Worm (Caenorhabditis elegans) whole organism, young adult: ENCODE measurements around the gene Y10G11A.1.

ENCODE experiments used
- B0261.1 ChIP-seq: sonication (generic microtip); optimal IDR thresholded peaks from 2 replicates; lab custom pipeline; 2016; ENCODE audit warnings: mild to moderate bottlenecking, missing genetic modification characterization, moderate library complexity, missing compliant biosample characterization
- D2030.7 ChIP-seq: fragments of 200-800 bp; sonication (Bioruptor generic); IDR thresholded peaks from 2 replicates; pipeline ENCODE4 v1.3.6; 2022; ENCODE audit warnings: missing genetic modification reagents, missing genetic modification characterization, missing compliant biosample characterization
- F23B12.7 ChIP-seq: sonication (generic microtip); optimal IDR thresholded peaks from 2 replicates; lab custom pipeline; 2017; ENCODE audit warnings: missing genetic modification characterization, mild to moderate bottlenecking, missing compliant biosample characterization, antibody characterized with exemption, moderate library complexity; ENCODE audit not compliant: insufficient read depth
- F37B4.10 ChIP-seq: fragments of 200-800 bp; sonication (Bioruptor generic); IDR thresholded peaks from 2 replicates; pipeline ENCODE4 v1.3.6; 2022; ENCODE audit warnings: missing genetic modification characterization, missing compliant biosample characterization
- F39B2.1 ChIP-seq: fragments of 200-800 bp; sonication (Bioruptor generic); IDR thresholded peaks from 2 replicates; pipeline ENCODE4 v1.3.6; 2022; ENCODE audit warnings: missing genetic modification reagents, missing genetic modification characterization, missing compliant biosample characterization
- F49E8.2 ChIP-seq: sonication (generic microtip); optimal IDR thresholded peaks from 3 replicates; lab custom pipeline; 2017; ENCODE audit warnings: missing genetic modification characterization, mild to moderate bottlenecking, missing compliant biosample characterization, antibody characterized with exemption, moderate library complexity; ENCODE audit not compliant: insufficient read depth
- F57A8.1 ChIP-seq: fragments of 200-800 bp; sonication (Bioruptor generic); optimal IDR thresholded peaks from 2 replicates; lab custom pipeline; 2018; ENCODE audit warnings: mild to moderate bottlenecking, missing genetic modification characterization, moderate library complexity, missing compliant biosample characterization
- Y67H2A.10 ChIP-seq: fragments of 200-800 bp; sonication (Bioruptor generic); conservative IDR thresholded peaks from 2 replicates; pipeline ENCODE4 v1.3.6; 2022; ENCODE audit warnings: missing genetic modification reagents, missing genetic modification characterization, missing compliant biosample characterization
- akir-1 ChIP-seq: fragments of 200-800 bp; sonication (Bioruptor generic); optimal IDR thresholded peaks from 2 replicates; lab custom pipeline; 2018; ENCODE audit warnings: mild to moderate bottlenecking, missing genetic modification characterization, moderate library complexity, missing compliant biosample characterization
- athp-1 ChIP-seq: sonication (generic microtip); optimal IDR thresholded peaks from 2 replicates; lab custom pipeline; 2017; ENCODE audit warnings: mild to moderate bottlenecking, missing genetic modification characterization, missing compliant biosample characterization
- attf-5 ChIP-seq: fragments of 200-800 bp; sonication (Bioruptor generic); optimal IDR thresholded peaks from 2 replicates; lab custom pipeline; 2018; ENCODE audit warnings: mild to moderate bottlenecking, missing genetic modification characterization, missing compliant biosample characterization
- bed-1 ChIP-seq: fragments of 200-800 bp; sonication (Bioruptor generic); IDR thresholded peaks from 2 replicates; pipeline ENCODE4 v1.3.6; 2022; ENCODE audit warnings: missing genetic modification reagents, missing genetic modification characterization, missing compliant biosample characterization
- ccch-3 ChIP-seq: fragments of 200-800 bp; sonication (Bioruptor generic); optimal IDR thresholded peaks from 2 replicates; lab custom pipeline; 2018; ENCODE audit warnings: mild to moderate bottlenecking, missing genetic modification characterization, missing compliant biosample characterization
- cebp-1 ChIP-seq, 2 experiments: fragments of 200-800 bp in 1 of 2; sonication (Bioruptor generic) in 1 of 2; sonication (generic microtip) in 1 of 2; IDR thresholded peaks in 1 of 2; optimal IDR thresholded peaks in 1 of 2; 2 replicates each; pipeline versions ENCODE4 v1.3.6 to Lab custom; 2017 to 2022; ENCODE audit warnings: missing compliant biosample characterization in 2 of 2, missing genetic modification characterization in 2 of 2, mild to moderate bottlenecking in 1 of 2, missing genetic modification reagents in 1 of 2, moderate library complexity in 1 of 2
- cebp-2 ChIP-seq: fragments of 200-800 bp; sonication (Bioruptor generic); IDR thresholded peaks from 2 replicates; pipeline ENCODE4 v1.3.6; 2022; ENCODE audit warnings: missing genetic modification characterization, missing compliant biosample characterization
- ceh-27 ChIP-seq: fragments of 200-800 bp; sonication (Bioruptor generic); optimal IDR thresholded peaks from 2 replicates; lab custom pipeline; 2018; ENCODE audit warnings: mild to moderate bottlenecking, missing genetic modification characterization, moderate library complexity, missing compliant biosample characterization
- chd-7 ChIP-seq: sonication (generic microtip); optimal IDR thresholded peaks from 2 replicates; lab custom pipeline; 2016; ENCODE audit warnings: mild to moderate bottlenecking, missing genetic modification characterization, moderate library complexity, missing compliant biosample characterization
- dox-1 ChIP-seq: fragments of 200-800 bp; sonication (Bioruptor generic); IDR thresholded peaks from 2 replicates; pipeline ENCODE4 v1.3.6; 2022; ENCODE audit warnings: missing genetic modification reagents, missing genetic modification characterization, missing compliant biosample characterization
- egl-18 ChIP-seq: fragments of 200-800 bp; sonication (Bioruptor generic); IDR thresholded peaks from 2 replicates; pipeline ENCODE4 v1.3.6; 2022; ENCODE audit warnings: missing genetic modification reagents, missing genetic modification characterization, missing compliant biosample characterization
- ekl-4 ChIP-seq: fragments of 200-800 bp; sonication (Bioruptor generic); IDR thresholded peaks from 2 replicates; pipeline ENCODE4 v1.3.6; 2022; ENCODE audit warnings: missing genetic modification reagents, missing genetic modification characterization, missing compliant biosample characterization
- fkh-3 ChIP-seq: sonication (generic microtip); optimal IDR thresholded peaks from 2 replicates; lab custom pipeline; 2016; ENCODE audit warnings: mild to moderate bottlenecking, missing genetic modification characterization, missing compliant biosample characterization
- hrde-1 ChIP-seq: sonication (generic microtip); optimal IDR thresholded peaks from 2 replicates; lab custom pipeline; 2016; ENCODE audit warnings: missing genetic modification characterization, mild to moderate bottlenecking, missing compliant biosample characterization, moderate library complexity, missing genotype, missing genetic modification reagents, borderline replicate concordance
- lin-54 ChIP-seq: fragments of 200-800 bp; sonication (Bioruptor generic); optimal IDR thresholded peaks from 2 replicates; lab custom pipeline; 2018; ENCODE audit warnings: mild to moderate bottlenecking, missing genetic modification characterization, missing compliant biosample characterization
- lir-1 ChIP-seq: fragments of 200-800 bp; sonication (Bioruptor generic); conservative IDR thresholded peaks from 2 replicates; pipeline ENCODE4 v1.3.6; 2022; ENCODE audit warnings: missing genetic modification reagents, missing genetic modification characterization, missing compliant biosample characterization
- madf-10 ChIP-seq: sonication (generic microtip); optimal IDR thresholded peaks from 2 replicates; lab custom pipeline; 2016; ENCODE audit warnings: mild to moderate bottlenecking, missing genetic modification characterization, missing compliant biosample characterization
- madf-8 ChIP-seq: fragments of 200-800 bp; sonication (Bioruptor generic); conservative IDR thresholded peaks from 2 replicates; pipeline ENCODE4 v1.3.6; 2022; ENCODE audit warnings: missing genetic modification reagents, missing genetic modification characterization, missing compliant biosample characterization
- mcd-1 ChIP-seq: fragments of 200-800 bp; sonication (Bioruptor generic); IDR thresholded peaks from 2 replicates; pipeline ENCODE4 v1.3.6; 2022; ENCODE audit warnings: missing genetic modification reagents, missing genetic modification characterization, missing compliant biosample characterization
- nfya-1 ChIP-seq: sonication (generic microtip); optimal IDR thresholded peaks from 2 replicates; lab custom pipeline; 2017; ENCODE audit warnings: antibody characterized with exemption, missing compliant biosample characterization, missing genetic modification characterization, borderline replicate concordance; ENCODE audit not compliant: insufficient read depth
- nhr-120 ChIP-seq: fragments of 200-800 bp; sonication (Bioruptor generic); IDR thresholded peaks from 2 replicates; pipeline ENCODE4 v1.3.6; 2022; ENCODE audit warnings: missing genetic modification characterization, missing compliant biosample characterization
- pha-4 ChIP-seq: fragments of 150-350 bp; sonication (generic microtip); optimal IDR thresholded peaks from 2 replicates; lab custom pipeline; 2014; ENCODE audit warnings: missing biosample characterization, missing genetic modification reagents, missing genetic modification characterization
- rcor-1 ChIP-seq: fragments of 200-800 bp; sonication (Bioruptor generic); IDR thresholded peaks from 2 replicates; pipeline ENCODE4 v1.3.6; 2022; ENCODE audit warnings: missing genetic modification reagents, missing genetic modification characterization, missing compliant biosample characterization
- rec-8 ChIP-seq, 2 experiments: sonication (generic microtip); optimal IDR thresholded peaks; 2 replicates each; lab custom pipeline; 2016; ENCODE audit warnings: mild to moderate bottlenecking in 2 of 2, missing genetic modification characterization in 2 of 2, missing genetic modification reagents in 2 of 2, missing genotype in 2 of 2, missing biosample characterization in 1 of 2, missing compliant biosample characterization in 1 of 2, moderate library complexity in 1 of 2
- repo-1 ChIP-seq: sonication (generic microtip); optimal IDR thresholded peaks from 2 replicates; lab custom pipeline; 2017; ENCODE audit warnings: mild to moderate bottlenecking, missing genetic modification characterization, missing compliant biosample characterization
- rpc-1 ChIP-seq, 2 experiments: fragments of 150-350 bp in 1 of 2; sonication (generic microtip) in 1 of 2; optimal IDR thresholded peaks; 2 replicates each; lab custom pipeline; 2014 to 2018; ENCODE audit warnings: missing biosample characterization in 1 of 2, missing genetic modification characterization in 1 of 2, missing genetic modification reagents in 1 of 2, missing genotype in 1 of 2
- sdz-38 ChIP-seq: sonication (generic microtip); optimal IDR thresholded peaks from 2 replicates; lab custom pipeline; 2016; ENCODE audit warnings: missing genotype, missing genetic modification characterization, missing compliant biosample characterization
- sea-2 ChIP-seq: fragments of 200-800 bp; sonication (Bioruptor generic); IDR thresholded peaks from 2 replicates; pipeline ENCODE4 v1.3.6; 2022; ENCODE audit warnings: missing genetic modification characterization, missing compliant biosample characterization
- snpc-1.3 ChIP-seq: sonication (generic microtip); optimal IDR thresholded peaks from 2 replicates; lab custom pipeline; 2017; ENCODE audit warnings: missing genetic modification characterization, mild to moderate bottlenecking, missing compliant biosample characterization, antibody characterized with exemption, moderate library complexity, missing genotype, missing genetic modification reagents; ENCODE audit not compliant: insufficient read depth
- sptf-2 ChIP-seq: fragments of 200-800 bp; sonication (Bioruptor generic); optimal IDR thresholded peaks from 2 replicates; lab custom pipeline; 2018; ENCODE audit warnings: mild to moderate bottlenecking, missing genetic modification characterization, missing compliant biosample characterization
- tbx-9 ChIP-seq: sonication (generic microtip); optimal IDR thresholded peaks from 2 replicates; lab custom pipeline; 2016; ENCODE audit warnings: borderline replicate concordance, missing genetic modification characterization, inconsistent platforms, missing compliant biosample characterization
- unc-130 ChIP-seq: sonication (generic microtip); optimal IDR thresholded peaks from 2 replicates; lab custom pipeline; 2016; ENCODE audit warnings: missing genetic modification reagents, missing genetic modification characterization, missing compliant biosample characterization
- xnd-1 ChIP-seq: sonication (generic microtip); optimal IDR thresholded peaks from 2 replicates; lab custom pipeline; 2016; ENCODE audit warnings: missing genotype, missing genetic modification reagents, missing genetic modification characterization, missing compliant biosample characterization
- zim-3 ChIP-seq: sonication (generic microtip); optimal IDR thresholded peaks from 2 replicates; lab custom pipeline; 2017; ENCODE audit warnings: mild to moderate bottlenecking, missing genetic modification characterization, moderate library complexity, missing compliant biosample characterization
- ztf-26 ChIP-seq: sonication (generic microtip); optimal IDR thresholded peaks from 2 replicates; lab custom pipeline; 2017; ENCODE audit warnings: missing genetic modification characterization, missing compliant biosample characterization
- ztf-3 ChIP-seq: fragments of 200-800 bp; sonication (Bioruptor generic); optimal IDR thresholded peaks from 2 replicates; lab custom pipeline; 2018; ENCODE audit warnings: mild to moderate bottlenecking, missing genetic modification characterization, missing compliant biosample characterization

Y10G11A.1 gene

DNA sequence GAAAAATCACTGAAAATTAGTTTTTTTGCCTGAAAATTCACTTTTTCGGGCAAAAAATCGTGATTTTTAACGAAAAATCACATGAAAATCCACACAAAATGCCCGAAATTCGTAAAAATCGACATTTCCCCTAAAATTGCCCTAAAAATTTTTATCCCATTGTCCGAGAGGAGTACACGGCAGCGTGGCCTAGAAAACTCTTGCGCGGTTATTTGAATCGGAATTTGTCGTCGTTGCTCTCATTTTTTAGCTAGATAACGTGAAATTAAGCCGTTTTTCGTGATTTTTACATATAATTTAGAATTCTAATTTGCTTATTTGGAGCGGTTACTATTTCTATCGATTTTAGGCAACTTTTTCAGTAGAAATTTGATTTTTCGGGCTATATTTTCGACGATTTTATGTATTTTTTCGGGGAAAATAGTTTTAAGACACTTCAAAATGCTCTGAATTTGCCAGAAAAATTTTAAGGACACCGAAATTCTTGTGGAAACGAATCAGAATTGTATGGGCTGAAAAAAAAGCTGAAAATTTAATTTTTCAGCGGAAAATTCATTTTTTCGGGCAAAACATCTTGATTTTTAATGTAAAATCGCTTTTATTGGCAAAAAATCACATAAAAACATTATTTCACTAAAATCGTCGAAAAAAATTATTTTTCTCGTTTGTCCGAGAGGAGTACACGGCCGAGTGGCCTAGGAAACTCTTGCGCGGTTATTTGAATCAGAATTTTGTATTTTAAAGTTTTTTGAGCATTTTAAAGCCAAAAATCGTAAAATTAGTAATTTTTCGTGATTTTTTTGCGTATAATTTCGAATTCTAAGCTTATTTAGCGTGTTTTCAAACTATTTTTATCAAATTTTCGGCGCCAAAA lies 9.1 kb upstream of the Y10G11A.1 start (continued):
- TF ChIP-seq ekl-4 (GFP tag; lab: Robert Waterston, UW) (peak; percentile 50), rec-8 (tag; optimal IDR thresholded peaks at IDR 0.05; lab: Kevin White, UChicago) (peak; percentile 48 to 69), F23B12.7 (tag; lab: Kevin White, UChicago) (no peak), cebp-1 (GFP tag; IDR thresholded peaks at IDR 0.05; lab: Robert Waterston, UW) (peak; percentile 67), cebp-1 (tag; optimal IDR thresholded peaks at IDR 0.05; lab: Kevin White, UChicago) (peak; percentile 55), akir-1 (GFP tag; lab: Kevin White, UChicago) (no peak), zim-3 (peak; percentile 76), F49E8.2 (peak; percentile 79), sdz-38 (no peak), chd-7 (tag; lab: Kevin White, UChicago) (peak; percentile 29), lir-1 (GFP tag; lab: Robert Waterston, UW) (peak; percentile 85), attf-5 (GFP tag; lab: Kevin White, UChicago) (peak; percentile 58), Y67H2A.10 (GFP tag; lab: Robert Waterston, UW) (peak; percentile 66; the same call in 1 of the 2 replicates), pha-4 (tag; lab: Kevin White, UChicago) (no peak), ceh-27 (GFP tag; lab: Kevin White, UChicago) (peak; percentile 86), dox-1 (peak; percentile 85), fkh-3 (tag; lab: Kevin White, UChicago) (no peak), repo-1 (tag; lab: Kevin White, UChicago) (peak; percentile 56), egl-18 (GFP tag; lab: Robert Waterston, UW) (0 out of 2 replicates have a peak, but pooled peaks have one; percentile 51), F37B4.10 (GFP tag; lab: Robert Waterston, UW) (no peak), tbx-9 (tag; lab: Kevin White, UChicago) (no peak), athp-1 (tag; lab: Kevin White, UChicago) (peak; percentile 74), sptf-2 (no peak), B0261.1 (tag; lab: Kevin White, UChicago) (peak; percentile 8), ztf-3 (GFP tag; lab: Kevin White, UChicago) (no peak), madf-8 (GFP tag; lab: Robert Waterston, UW) (peak; percentile 58), lin-54 (GFP tag; lab: Kevin White, UChicago) (peak; percentile 94), D2030.7 (peak; percentile 84), hrde-1 (tag; lab: Kevin White, UChicago) (peak; percentile 93), madf-10 (tag; lab: Kevin White, UChicago) (peak; percentile 31), sea-2 (GFP tag; lab: Robert Waterston, UW) (peak; percentile 58; the same call in 1 of the 2 replicates), snpc-1.3 (tag; lab: Kevin White, UChicago) (peak; percentile 69), F39B2.1 (GFP tag; lab: Robert Waterston, UW) (no peak), cebp-2 (GFP tag; lab: Robert Waterston, UW) (no peak), xnd-1 (tag; lab: Kevin White, UChicago) (no peak), bed-1 (GFP tag; lab: Robert Waterston, UW) (0 out of 2 replicates have a peak, but pooled peaks have one; percentile 67), mcd-1 (GFP tag; lab: Robert Waterston, UW) (peak; percentile 74), rpc-1 (optimal IDR thresholded peaks at IDR 0.05; lab: Kevin White, UChicago) (no peak), rpc-1 (tag; optimal IDR thresholded peaks at IDR 0.05; lab: Kevin White, UChicago) (no peak), unc-130 (peak; percentile 71), rcor-1 (GFP tag; lab: Robert Waterston, UW) (peak; percentile 79), nhr-120 (GFP tag; lab: Robert Waterston, UW) (0 out of 2 replicates have a peak, but pooled peaks have one; percentile 60), ccch-3 (no peak), ztf-26 (tag; lab: Kevin White, UChicago) (no peak), nfya-1 (tag; lab: Kevin White, UChicago) (no peak), F57A8.1 (GFP tag; lab: Kevin White, UChicago) (no peak)
